Worm (Caenorhabditis elegans): ENCODE measurements around the gene H08J19.1.
A peak's percentile ranks its signal among the peaks of the same experiment; 100 is the strongest.

DNA sequence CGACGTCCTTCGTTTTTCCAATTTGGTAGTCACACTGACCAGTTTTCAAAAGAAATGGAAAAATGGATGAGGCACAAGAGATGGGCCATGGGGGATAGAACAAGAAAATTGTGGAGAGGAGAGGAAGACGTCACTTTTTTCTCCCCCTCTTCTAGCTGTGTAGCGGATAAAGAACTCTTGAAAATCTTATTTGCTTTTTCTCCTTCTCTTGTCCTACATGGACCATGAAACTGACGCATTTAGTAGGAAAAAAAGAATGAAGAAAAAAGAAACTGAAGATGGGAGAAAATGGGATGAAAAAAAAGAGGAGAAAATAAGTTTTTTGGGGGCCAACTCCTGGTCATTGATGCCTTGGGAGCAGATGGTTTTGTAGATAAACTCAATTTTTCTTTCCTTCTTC, 8.8 kb upstream of the H08J19.1 start:
- peak in 1 of 2 experiments; percentile 46 for TF ChIP-seq lsy-2 (tag; optimal IDR thresholded peaks at IDR 0.05)
- TF ChIP-seq ama-1 (optimal IDR thresholded peaks at IDR 0.05) = no peak
- no peak for TF ChIP-seq mxl-3 (GFP tag; optimal IDR thresholded peaks at IDR 0.05)
- no peak for TF ChIP-seq F49E8.2 (tag; optimal IDR thresholded peaks at IDR 0.05; ENCODE audit: borderline replicate concordance)
- TF ChIP-seq aha-1 (tag) = no peak
- no peak for TF ChIP-seq ceh-82 (tag; optimal IDR thresholded peaks at IDR 0.05)
- no peak for TF ChIP-seq lir-3 (tag; optimal IDR thresholded peaks at IDR 0.05)
